Fruit fly (Drosophila melanogaster) whole organism, adult: ENCODE measurements around the gene CG13110.

Source experiments
- CG14711 ChIP-seq: fragments of 200-800 bp; sonication (Bioruptor generic); optimal IDR thresholded peaks from 2 replicates; lab custom pipeline; 2018; ENCODE audit warnings: missing biosample characterization, mild to moderate bottlenecking, missing genetic modification characterization, moderate library complexity
- CG1620 ChIP-seq: fragments of 200-800 bp; sonication (Bioruptor generic); optimal IDR thresholded peaks from 2 replicates; lab custom pipeline; 2016; ENCODE audit warnings: missing biosample characterization, missing genetic modification characterization
- CG33017 ChIP-seq: fragments of 200-800 bp; sonication (Bioruptor generic); optimal IDR thresholded peaks from 2 replicates; lab custom pipeline; 2018; ENCODE audit warnings: missing biosample characterization, mild to moderate bottlenecking, missing genetic modification characterization, moderate library complexity
- CG5204 ChIP-seq: fragments of 200-800 bp; sonication (Bioruptor generic); optimal IDR thresholded peaks from 2 replicates; lab custom pipeline; 2016; ENCODE audit warnings: missing biosample characterization, missing genetic modification characterization
- CG7045 ChIP-seq: fragments of 200-800 bp; sonication (Bioruptor generic); optimal IDR thresholded peaks from 2 replicates; lab custom pipeline; 2017; ENCODE audit warnings: missing biosample characterization, mild to moderate bottlenecking, missing genetic modification characterization
- CG7101 ChIP-seq: fragments of 200-800 bp; sonication (Bioruptor generic); optimal IDR thresholded peaks from 2 replicates; lab custom pipeline; 2018; ENCODE audit warnings: missing biosample characterization, mild to moderate bottlenecking, missing genetic modification characterization, moderate library complexity
- Clk ChIP-seq: fragments of 200-800 bp; sonication (Bioruptor generic); optimal IDR thresholded peaks from 2 replicates; lab custom pipeline; 2017; ENCODE audit warnings: missing biosample characterization, missing genetic modification characterization
- Hr96 ChIP-seq: fragments of 200-800 bp; sonication (Bioruptor generic); optimal IDR thresholded peaks from 2 replicates; lab custom pipeline; 2016; ENCODE audit warnings: missing biosample characterization, missing genetic modification characterization
- bab1 ChIP-seq: fragments of 200-800 bp; sonication (Bioruptor generic); optimal IDR thresholded peaks from 3 replicates; lab custom pipeline; 2019; ENCODE audit warnings: missing biosample characterization, mild to moderate bottlenecking, missing genetic modification characterization, moderate library complexity
- cnc ChIP-seq, 2 experiments: fragments of >200 bp; optimal IDR thresholded peaks; 2 replicates each; lab custom pipeline; 2017
- kay ChIP-seq: fragments of 200-800 bp; sonication (Bioruptor generic); peaks from one replicate; lab custom pipeline; 2016; ENCODE audit warnings: missing biosample characterization, missing genetic modification characterization, borderline replicate concordance
- ovo ChIP-seq: fragments of 200-800 bp; sonication (Bioruptor generic); optimal IDR thresholded peaks from 2 replicates; lab custom pipeline; 2016; ENCODE audit warnings: missing biosample characterization, missing genetic modification characterization
- pad ChIP-seq: fragments of 200-800 bp; sonication (Bioruptor generic); optimal IDR thresholded peaks from 3 replicates; lab custom pipeline; 2017; ENCODE audit warnings: missing biosample characterization, missing genetic modification characterization, mild to moderate bottlenecking, moderate library complexity, missing genetic modification reagents
- tj ChIP-seq: fragments of 200-800 bp; sonication (Bioruptor generic); optimal IDR thresholded peaks from 3 replicates; lab custom pipeline; 2017; ENCODE audit warnings: missing biosample characterization, mild to moderate bottlenecking, missing genetic modification characterization, moderate library complexity

dm6 chr2L:9388013-9388605 lies 37.8 kb downstream of the CG13110 start:
- peak; percentile 78 for TF ChIP-seq pad (GFP tag; lab: Kevin White, UChicago)
- peak; percentile 88 for TF ChIP-seq CG33017 (tag; lab: Kevin White, UChicago)
- TF ChIP-seq CG7045 (GFP tag; lab: Kevin White, UChicago), result peak; percentile 63
- TF ChIP-seq ovo (GFP tag; lab: Kevin White, UChicago), result no peak
- peak; percentile 85 for TF ChIP-seq tj (GFP tag; lab: Kevin White, UChicago)
- TF ChIP-seq bab1 (GFP tag; lab: Kevin White, UChicago), result peak; percentile 78
- TF ChIP-seq CG5204, result peak; percentile 14
- TF ChIP-seq Hr96 (GFP tag; lab: Kevin White, UChicago), result no peak
- TF ChIP-seq cnc (optimal IDR thresholded peaks at IDR 0.05; lab: Kevin White, UChicago), result no peak
- peak; percentile 33 for TF ChIP-seq CG1620
- TF ChIP-seq kay (GFP tag; lab: Kevin White, UChicago), result no peak
- peak; percentile 61 for TF ChIP-seq Clk (GFP tag; lab: Kevin White, UChicago)
- peak; percentile 81 for TF ChIP-seq CG7101 (tag; lab: Kevin White, UChicago)
- peak; percentile 84 for TF ChIP-seq CG14711
